Worm (Caenorhabditis elegans): ENCODE measurements around the gene Y59H11AM.4.

Gene Y59H11AM.4

ce11 chrIV:8532796-8533195, 37.4 kb downstream of the Y59H11AM.4 start (continued):
- TF ChIP-seq attf-4 (tag; optimal IDR thresholded peaks at IDR 0.05) (no peak), zfp-3 (GFP tag; conservative IDR thresholded peaks at IDR 0.05) (no peak), hlh-11 (tag; optimal IDR thresholded peaks at IDR 0.05) (peak; percentile 59), daf-16 (GFP tag; optimal IDR thresholded peaks at IDR 0.05) (no peak), daf-16 (tag; optimal IDR thresholded peaks at IDR 0.05) (peak; percentile 69), ctbp-1 (GFP tag; IDR thresholded peaks at IDR 0.05) (no peak), pha-4 (GFP tag; IDR thresholded peaks at IDR 0.05) (peak; percentile 51; the same call in 1 of the 2 replicates), pha-4 (tag; optimal IDR thresholded peaks at IDR 0.05) (no peak), lin-1 (GFP tag; IDR thresholded peaks at IDR 0.05) (0 out of 2 replicates have a peak, but pooled peaks have one; percentile 14), nhr-28 (tag; optimal IDR thresholded peaks at IDR 0.05) (peak; percentile 41), T20F7.1 (GFP tag; optimal IDR thresholded peaks at IDR 0.05) (no peak), Y5F2A.4 (GFP tag; optimal IDR thresholded peaks at IDR 0.05) (no peak), ceh-62 (tag; optimal IDR thresholded peaks at IDR 0.05) (no peak), hmg-1.1 (GFP tag; IDR thresholded peaks at IDR 0.05) (no peak), unc-62 (GFP tag; optimal IDR thresholded peaks at IDR 0.05 in 1 of 2) (no peak), unc-62 (tag; optimal IDR thresholded peaks at IDR 0.05) (no peak), zip-2 (tag; optimal IDR thresholded peaks at IDR 0.05) (no peak), fos-1 (tag; optimal IDR thresholded peaks at IDR 0.05) (no peak), nhr-77 (tag; optimal IDR thresholded peaks at IDR 0.05) (no peak), D1046.2 (GFP tag; IDR thresholded peaks at IDR 0.05) (no peak), nhr-41 (GFP tag; IDR thresholded peaks at IDR 0.05) (no peak), madf-5 (GFP tag; IDR thresholded peaks at IDR 0.05) (no peak), nhr-10 (tag; optimal IDR thresholded peaks at IDR 0.05) (no peak)

- TF ChIP-seq nhr-28 (tag; optimal IDR thresholded peaks at IDR 0.05) (peak; percentile 69), gei-8 (GFP tag; optimal IDR thresholded peaks at IDR 0.05) (no peak), ceh-32 (tag; optimal IDR thresholded peaks at IDR 0.05; ENCODE audit: poor library complexity) (no peak), nhr-10 (tag; optimal IDR thresholded peaks at IDR 0.05) (peak; percentile 72), saeg-2 (GFP tag; IDR thresholded peaks at IDR 0.05) (no peak), hlh-30 (tag; optimal IDR thresholded peaks at IDR 0.05; ENCODE audit: insufficient read depth) (peak; percentile 28), F26F4.8 (GFP tag; conservative IDR thresholded peaks at IDR 0.05) (no peak), dmd-6 (GFP tag; IDR thresholded peaks at IDR 0.05) (peak; percentile 91), daf-16 (GFP tag; optimal IDR thresholded peaks at IDR 0.05) (no peak), daf-16 (tag; optimal IDR thresholded peaks at IDR 0.05) (peak; percentile 63), nhr-48 (tag; optimal IDR thresholded peaks at IDR 0.05) (peak; percentile 70), spr-1 (tag; optimal IDR thresholded peaks at IDR 0.05) (no peak), madf-9 (GFP tag; conservative IDR thresholded peaks at IDR 0.05) (no peak), pqm-1 (tag; optimal IDR thresholded peaks at IDR 0.05) (peak; percentile 68), hif-1 (tag; optimal IDR thresholded peaks at IDR 0.05) (no peak), lin-15B (tag; optimal IDR thresholded peaks at IDR 0.05) (no peak), mdl-1 (tag; optimal IDR thresholded peaks at IDR 0.05) (peak in 1 of 2 experiments; percentile 32), unc-62 (GFP tag; optimal IDR thresholded peaks at IDR 0.05 in 1 of 2) (peak in 1 of 2 experiments; percentile 96), unc-62 (tag; optimal IDR thresholded peaks at IDR 0.05) (no peak), mxl-3 (GFP tag; optimal IDR thresholded peaks at IDR 0.05) (peak; percentile 25), T26A8.4 (GFP tag; IDR thresholded peaks at IDR 0.05) (no peak), attf-4 (tag; optimal IDR thresholded peaks at IDR 0.05) (no peak), T20F7.1 (GFP tag; optimal IDR thresholded peaks at IDR 0.05) (peak; percentile 1), mep-1 (tag; optimal IDR thresholded peaks at IDR 0.05) (peak; percentile 33), hlh-11 (tag; optimal IDR thresholded peaks at IDR 0.05) (peak; percentile 77), aha-1 (tag) (peak; percentile 13), pha-4 (GFP tag; IDR thresholded peaks at IDR 0.05) (no peak), pha-4 (tag; optimal IDR thresholded peaks at IDR 0.05) (no peak), mes-2 (tag; optimal IDR thresholded peaks at IDR 0.05; ENCODE audit: poor library complexity, severe bottlenecking) (peak; percentile 22), ceh-20 (GFP tag; IDR thresholded peaks at IDR 0.05) (no peak), dmd-8 (GFP tag; IDR thresholded peaks at IDR 0.05) (no peak), dve-1 (tag; optimal IDR thresholded peaks at IDR 0.05; ENCODE audit: insufficient read depth) (peak; percentile 76), tra-1 (GFP tag; IDR thresholded peaks at IDR 0.05) (0 out of 2 replicates have a peak, but pooled peaks have one; percentile 33), lin-1 (GFP tag; IDR thresholded peaks at IDR 0.05) (no peak), nhr-102 (tag; optimal IDR thresholded peaks at IDR 0.05) (peak; percentile 13), dpl-1 (GFP tag; optimal IDR thresholded peaks at IDR 0.05) (no peak), ama-1 (optimal IDR thresholded peaks at IDR 0.05) (no peak), nhr-42 (GFP tag; IDR thresholded peaks at IDR 0.05) (no peak)
Observed at ce11 chrIV:8532024-8532423, 38.1 kb downstream of the Y59H11AM.4 start.
